Fruit fly (Drosophila melanogaster) ovary, adult (tissue): ENCODE data around the gene CG15514.

Experiments used
- CG17801 ChIP-seq: fragments of 200-800 bp; optimal IDR thresholded peaks from 2 replicates; lab custom pipeline; 2019; ENCODE audit warnings: missing biosample characterization, mild to moderate bottlenecking, missing genetic modification characterization, moderate library complexity; ENCODE audit not compliant: partially characterized antibody

CG15514 gene

dm6 chr3R:29830925-29831324 lies 30.4 kb downstream of the CG15514 start:
- TF ChIP-seq CG17801 (GFP tag; lab: Kevin White, UChicago), result no peak

dm6 chr3R:29829228-29829786 lies 32.0 kb downstream of the CG15514 start:
- TF ChIP-seq CG17801 (GFP tag; lab: Kevin White, UChicago), result no peak

- no peak for TF ChIP-seq CG17801 (GFP tag; lab: Kevin White, UChicago)
Observed at dm6 chr3R:29818434-29819268, 42.6 kb downstream of the CG15514 start, which contains the start of gene neo. Gene neo, plus strand, starts transcription at chr3R:29819131.

dm6 chr3R:29817664-29818063 lies 43.6 kb downstream of the CG15514 start, which contains the start of gene CG7829:
Gene CG7829, minus strand, starts transcription at chr3R:29817764.
- no peak for TF ChIP-seq CG17801 (GFP tag; lab: Kevin White, UChicago)

- no peak for TF ChIP-seq CG17801 (GFP tag; lab: Kevin White, UChicago)
Observed at dm6 chr3R:29816266-29816665, 45.0 kb downstream of the CG15514 start, which contains the start of gene Vps16B. Gene Vps16B, minus strand, starts transcription at chr3R:29816451.
